Worm (Caenorhabditis elegans) whole organism, L3 larva: Measurements from ENCODE around the gene C18D11.3.

Experiments used
- aly-2 ChIP-seq: fragments of 150-350 bp; optimal IDR thresholded peaks from 2 replicates; lab custom pipeline; 2014; ENCODE audit warnings: missing biosample characterization, missing genetic modification characterization
- ceh-16 ChIP-seq: sonication (generic microtip); optimal IDR thresholded peaks from 2 replicates; lab custom pipeline; 2017; ENCODE audit warnings: missing biosample characterization, missing genetic modification characterization
- ceh-28 ChIP-seq: fragments of 150-350 bp; optimal IDR thresholded peaks from 2 replicates; lab custom pipeline; 2014; ENCODE audit warnings: missing biosample characterization, missing genetic modification reagents, missing genetic modification characterization
- ceh-82 ChIP-seq: fragments of 150-350 bp; optimal IDR thresholded peaks from 2 replicates; lab custom pipeline; 2014; ENCODE audit warnings: missing biosample characterization, missing genetic modification characterization
- ceh-9 ChIP-seq: sonication (generic microtip); optimal IDR thresholded peaks from 2 replicates; lab custom pipeline; 2018; ENCODE audit warnings: missing biosample characterization, missing genetic modification characterization
- daf-12 ChIP-seq: fragments of 150-350 bp; optimal IDR thresholded peaks from 2 replicates; lab custom pipeline; 2014; ENCODE audit warnings: missing biosample characterization, missing genetic modification reagents, missing genetic modification characterization
- egl-27 ChIP-seq: sonication (generic microtip); optimal IDR thresholded peaks from 4 replicates; lab custom pipeline; 2017; ENCODE audit warnings: missing biosample characterization, missing genetic modification reagents, missing genetic modification characterization
- egl-5 ChIP-seq: fragments of 150-350 bp; optimal IDR thresholded peaks from 2 replicates; lab custom pipeline; 2017; ENCODE audit warnings: missing biosample characterization, missing genetic modification reagents, missing genetic modification characterization, inconsistent platforms
- elt-1 ChIP-seq: fragments of 150-350 bp; optimal IDR thresholded peaks from 2 replicates; lab custom pipeline; 2014; ENCODE audit warnings: missing biosample characterization, missing genetic modification characterization
- elt-2 ChIP-seq: sonication (generic microtip); optimal IDR thresholded peaks from 2 replicates; lab custom pipeline; 2016; ENCODE audit warnings: missing genetic modification reagents, mild to moderate bottlenecking, missing genetic modification characterization, missing compliant biosample characterization
- elt-3 ChIP-seq, 3 experiments: fragments of 150-350 bp in 1 of 3; sonication (generic microtip) in 2 of 3; optimal IDR thresholded peaks; 2 replicates in 2 of 3; 4 replicates in 1 of 3; lab custom pipeline; 2014 to 2017; ENCODE audit warnings: missing biosample characterization in 3 of 3, missing genetic modification characterization in 3 of 3
- eor-1 ChIP-seq, 2 experiments: fragments of 150-350 bp; optimal IDR thresholded peaks; 2 replicates each; lab custom pipeline; 2014 to 2018; ENCODE audit warnings: missing biosample characterization in 2 of 2, missing genetic modification characterization in 2 of 2
- fos-1 ChIP-seq: fragments of 150-350 bp; optimal IDR thresholded peaks from 2 replicates; lab custom pipeline; 2014; ENCODE audit warnings: missing biosample characterization, missing genetic modification characterization
- hmg-11 ChIP-seq: sonication (generic microtip); optimal IDR thresholded peaks from 2 replicates; lab custom pipeline; 2016; ENCODE audit warnings: missing genetic modification characterization, missing compliant biosample characterization
- jun-1 ChIP-seq: fragments of 150-350 bp; optimal IDR thresholded peaks from 2 replicates; lab custom pipeline; 2014; ENCODE audit warnings: missing biosample characterization, missing genetic modification reagents, missing genetic modification characterization
- lin-15B ChIP-seq: fragments of 150-350 bp; optimal IDR thresholded peaks from 2 replicates; lab custom pipeline; 2014; ENCODE audit warnings: missing biosample characterization, missing genetic modification characterization
- lin-39 ChIP-seq: fragments of 150-350 bp; optimal IDR thresholded peaks from 2 replicates; lab custom pipeline; 2018; ENCODE audit warnings: missing biosample characterization, missing genetic modification reagents, missing genetic modification characterization
- mdl-1 ChIP-seq: fragments of 150-350 bp; optimal IDR thresholded peaks from 2 replicates; lab custom pipeline; 2014; ENCODE audit warnings: missing biosample characterization, missing genetic modification characterization
- mml-1 ChIP-seq: fragments of 150-350 bp; sonication (generic microtip); optimal IDR thresholded peaks from 3 replicates; lab custom pipeline; 2014; ENCODE audit warnings: missing biosample characterization, missing genetic modification characterization
- nfya-1 ChIP-seq: sonication (generic microtip); optimal IDR thresholded peaks from 2 replicates; lab custom pipeline; 2017; ENCODE audit warnings: missing genetic modification characterization, mild to moderate bottlenecking, missing compliant biosample characterization, antibody characterized with exemption, moderate library complexity; ENCODE audit not compliant: insufficient read depth
- nhr-12 ChIP-seq: fragments of 150-350 bp; optimal IDR thresholded peaks from 2 replicates; lab custom pipeline; 2014; ENCODE audit warnings: missing biosample characterization, missing genetic modification characterization
- nhr-23 ChIP-seq: fragments of 150-350 bp; optimal IDR thresholded peaks from 2 replicates; lab custom pipeline; 2014; ENCODE audit warnings: missing biosample characterization, missing genetic modification reagents, missing genetic modification characterization
- nhr-237 ChIP-seq: fragments of 150-350 bp; optimal IDR thresholded peaks from 2 replicates; lab custom pipeline; 2014; ENCODE audit warnings: missing biosample characterization, missing genetic modification characterization
- nhr-28 ChIP-seq: fragments of 150-350 bp; optimal IDR thresholded peaks from 2 replicates; lab custom pipeline; 2014; ENCODE audit warnings: missing biosample characterization, missing genetic modification characterization
- nhr-67 ChIP-seq: fragments of 150-350 bp; optimal IDR thresholded peaks from 2 replicates; lab custom pipeline; 2014; ENCODE audit warnings: missing biosample characterization, missing genetic modification characterization
- pha-4 ChIP-seq: fragments of 150-350 bp; optimal IDR thresholded peaks from 2 replicates; lab custom pipeline; 2014; ENCODE audit warnings: missing biosample characterization, missing genetic modification reagents, missing genetic modification characterization
- snpc-4 ChIP-seq: fragments of 150-350 bp; optimal IDR thresholded peaks from 2 replicates; lab custom pipeline; 2014; ENCODE audit warnings: missing biosample characterization, missing genetic modification characterization
- tbx-2 ChIP-seq: sonication (generic microtip); optimal IDR thresholded peaks from 2 replicates; lab custom pipeline; 2016; ENCODE audit warnings: mild to moderate bottlenecking, missing genetic modification characterization, missing compliant biosample characterization
- unc-62 ChIP-seq: fragments of 150-350 bp; sonication (generic microtip); optimal IDR thresholded peaks from 4 replicates; lab custom pipeline; 2014; ENCODE audit warnings: missing biosample characterization, missing genetic modification reagents, missing genetic modification characterization
- zag-1 ChIP-seq: fragments of 150-350 bp; optimal IDR thresholded peaks from 2 replicates; lab custom pipeline; 2014; ENCODE audit warnings: missing biosample characterization, missing genetic modification characterization
- ztf-11 ChIP-seq: fragments of 150-350 bp; optimal IDR thresholded peaks from 2 replicates; lab custom pipeline; 2014; ENCODE audit warnings: missing biosample characterization, missing genetic modification characterization

The C18D11.3 gene

DNA sequence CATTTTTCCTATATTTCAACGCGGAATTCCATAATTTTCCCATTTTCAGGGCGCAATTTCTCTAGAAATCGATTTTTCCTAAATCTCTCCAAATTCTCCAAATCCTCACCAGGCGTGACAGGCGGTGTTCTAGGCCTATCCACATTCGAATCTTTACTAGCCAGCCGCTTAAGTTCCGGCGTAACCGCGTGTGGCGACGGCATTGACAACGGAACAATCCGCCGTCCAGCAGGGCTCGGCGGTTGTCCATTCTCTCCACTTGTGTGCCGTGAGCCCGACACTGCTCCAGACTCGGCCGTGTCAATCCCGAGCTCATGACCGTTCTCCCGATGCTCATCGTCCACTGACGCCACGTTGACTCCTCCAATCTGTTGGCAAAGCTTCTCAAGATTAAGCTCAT is 19.8 kb downstream of the C18D11.3 start:
- no peak for TF ChIP-seq ztf-11 (tag; lab: Kevin White, UChicago)
- no peak for TF ChIP-seq mdl-1 (tag; lab: Kevin White, UChicago)
- no peak for TF ChIP-seq ceh-28 (tag; lab: Kevin White, UChicago)
- TF ChIP-seq lin-39 (tag; lab: Kevin White, UChicago): no peak
- no peak for TF ChIP-seq elt-1
- TF ChIP-seq nhr-28: no peak

DNA sequence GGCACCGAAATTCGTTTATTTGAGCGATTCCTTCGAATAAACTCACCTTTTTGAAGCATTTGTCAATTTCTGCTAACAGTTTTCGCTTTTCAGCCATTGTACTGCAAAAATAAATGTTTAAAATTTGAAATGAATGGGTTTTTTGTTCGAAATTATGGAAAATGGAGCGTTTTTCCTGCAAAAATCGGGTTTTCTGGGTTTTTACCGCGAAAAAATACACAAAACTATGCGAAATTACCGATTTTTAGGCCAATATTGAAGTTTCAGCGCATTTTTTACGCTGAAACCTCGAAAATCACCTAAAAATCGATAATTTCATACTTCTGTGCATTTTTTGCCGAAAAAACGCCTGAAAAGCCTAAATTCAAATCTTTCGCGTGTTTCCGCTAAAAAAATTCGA is 23.1 kb downstream of the C18D11.3 start, which contains the start of gene ntl-3:
Gene ntl-3, minus strand, starts transcription at position 101 of the 400 bp plus-strand sequence.
- TF ChIP-seq jun-1 (tag; lab: Kevin White, UChicago): no peak
- TF ChIP-seq ceh-82: no peak
- no peak for TF ChIP-seq ceh-16
- no peak for TF ChIP-seq hmg-11 (tag; lab: Kevin White, UChicago)
- no peak for TF ChIP-seq elt-2 (tag; lab: Kevin White, UChicago)
- no peak for TF ChIP-seq ceh-9 (tag; lab: Kevin White, UChicago)
- no peak for TF ChIP-seq fos-1
- TF ChIP-seq tbx-2 (tag; lab: Kevin White, UChicago): no peak
- no peak for TF ChIP-seq snpc-4 (tag; lab: Kevin White, UChicago)
- no peak for TF ChIP-seq nhr-23 (tag; lab: Kevin White, UChicago)
- no peak for TF ChIP-seq ceh-28 (tag; lab: Kevin White, UChicago)

DNA sequence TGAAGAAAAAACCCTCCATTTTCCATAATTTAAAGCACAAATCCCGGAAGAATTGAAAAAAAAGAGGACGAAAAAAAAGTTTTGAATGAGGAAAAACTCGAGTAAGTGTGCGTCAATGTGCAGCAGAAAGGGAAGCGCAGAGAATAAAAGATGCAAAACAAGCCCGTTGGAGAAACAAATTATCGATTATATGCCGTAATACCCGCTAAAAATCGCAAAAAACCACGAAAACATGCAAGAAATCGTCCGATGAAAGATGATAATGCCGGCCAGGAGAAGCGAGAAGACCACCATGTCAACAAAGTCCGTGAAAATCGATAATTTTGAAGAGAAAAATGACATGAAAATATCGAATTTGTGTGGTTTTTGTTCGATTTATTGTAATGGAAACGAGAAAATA is 23.8 kb downstream of the C18D11.3 start:
- TF ChIP-seq ceh-28 (tag; lab: Kevin White, UChicago) (peak; percentile 61), egl-5 (tag; lab: Kevin White, UChicago) (no peak), nfya-1 (tag; lab: Kevin White, UChicago) (peak; percentile 45)

DNA sequence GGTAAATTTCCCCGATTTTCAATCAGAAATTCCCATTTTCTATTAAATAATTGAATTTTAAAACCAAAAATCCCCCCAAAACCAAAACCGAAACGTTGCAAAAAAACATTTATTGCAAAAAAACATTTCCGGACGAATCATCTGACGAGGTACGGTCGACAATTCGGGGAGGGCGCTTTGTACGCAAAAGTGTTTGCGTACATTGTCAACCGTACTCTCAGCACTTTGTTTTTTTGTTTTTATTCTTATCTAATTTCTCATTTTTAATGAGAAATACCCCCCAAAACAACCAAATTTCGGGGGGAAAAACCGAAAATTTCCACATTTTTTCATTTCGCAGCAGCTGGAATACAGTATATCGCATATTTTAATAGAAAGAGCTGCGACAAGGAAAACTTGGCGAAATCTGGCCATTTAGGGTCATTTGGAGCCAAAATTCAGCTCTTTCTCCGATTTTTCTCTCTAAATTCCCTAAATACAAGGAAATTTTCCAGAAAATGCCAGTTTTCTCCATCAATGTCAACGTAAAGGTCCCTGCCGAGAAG is 24.5 kb downstream of the C18D11.3 start, which contains the start of gene mif-1:
Gene mif-1, plus strand, starts transcription at position 495 of the 545 bp plus-strand sequence.
- TF ChIP-seq egl-5 (tag; lab: Kevin White, UChicago) (peak; percentile 59), elt-3 (tag; optimal IDR thresholded peaks at IDR 0.05; lab: Kevin White, UChicago) (no peak), nfya-1 (tag; lab: Kevin White, UChicago) (peak; percentile 97), lin-15B (tag; lab: Kevin White, UChicago) (peak; percentile 66), elt-2 (tag; lab: Kevin White, UChicago) (peak; percentile 9), pha-4 (tag; lab: Kevin White, UChicago) (peak; percentile 69), nhr-12 (tag; lab: Kevin White, UChicago) (no peak), mml-1 (tag; lab: Kevin White, UChicago) (no peak), egl-27 (tag; lab: Kevin White, UChicago) (no peak), hmg-11 (tag; lab: Kevin White, UChicago) (peak; percentile 33), lin-39 (tag; lab: Kevin White, UChicago) (peak; percentile 64)

DNA sequence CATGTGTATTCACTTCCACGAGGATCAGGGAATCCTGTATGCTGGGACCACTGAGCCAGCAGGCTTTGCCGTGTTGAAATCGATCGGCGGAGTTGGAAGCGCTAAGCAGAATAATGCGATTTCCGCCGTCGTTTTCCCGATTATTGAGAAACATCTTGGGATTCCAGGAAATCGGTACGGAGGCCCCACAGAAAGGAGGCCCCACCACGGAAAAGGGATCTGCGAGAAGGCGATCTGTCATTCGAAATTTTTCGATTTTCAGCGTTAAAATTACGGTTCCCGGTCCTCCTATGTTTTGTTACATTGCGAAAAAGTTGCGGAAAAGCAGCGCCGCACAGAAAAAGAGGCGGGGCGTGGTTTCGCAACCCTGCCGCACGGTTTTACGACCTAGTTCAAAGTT is 25.1 kb downstream of the C18D11.3 start:
- no peak for TF ChIP-seq nhr-237 (tag; lab: Kevin White, UChicago)
- no peak for TF ChIP-seq eor-1 (tag; optimal IDR thresholded peaks at IDR 0.05; lab: Kevin White, UChicago)
- TF ChIP-seq nhr-67: no peak
- no peak for TF ChIP-seq daf-12 (tag; lab: Kevin White, UChicago)
- TF ChIP-seq jun-1 (tag; lab: Kevin White, UChicago): no peak
- no peak for TF ChIP-seq aly-2
- TF ChIP-seq unc-62 (GFP tag; lab: Kevin White, UChicago): no peak
- TF ChIP-seq zag-1 (tag; lab: Kevin White, UChicago): no peak
- TF ChIP-seq nfya-1 (tag; lab: Kevin White, UChicago): no peak
- TF ChIP-seq elt-3 (tag; optimal IDR thresholded peaks at IDR 0.05; lab: Kevin White, UChicago): no peak
- no peak for TF ChIP-seq nhr-28
- no peak for TF ChIP-seq pha-4 (tag; lab: Kevin White, UChicago)
- TF ChIP-seq lin-15B (tag; lab: Kevin White, UChicago): no peak
- no peak for TF ChIP-seq ceh-9 (tag; lab: Kevin White, UChicago)
- TF ChIP-seq nhr-12 (tag; lab: Kevin White, UChicago): no peak
